Fruit fly (Drosophila melanogaster) whole organism, adult: ENCODE results near the gene HIP-R.
"Not testable (repeated sequence)": the region's sequence is repeated elsewhere in the genome, so short reads cannot be mapped to it uniquely, and the experiment has no call there.

ENCODE experiments used
- CG11617 ChIP-seq: fragments of 200-800 bp; sonication (Bioruptor generic); optimal IDR thresholded peaks from 2 replicates; lab custom pipeline; 2017; ENCODE audit warnings: mild to moderate bottlenecking, missing biosample characterization, missing genetic modification reagents, missing genetic modification characterization
- CG12768 ChIP-seq: fragments of 200-800 bp; sonication (Bioruptor generic); optimal IDR thresholded peaks from 2 replicates; lab custom pipeline; 2017; ENCODE audit warnings: missing biosample characterization, missing genetic modification characterization, mild to moderate bottlenecking, moderate library complexity, missing genetic modification reagents
- CG14711 ChIP-seq: fragments of 200-800 bp; sonication (Bioruptor generic); optimal IDR thresholded peaks from 2 replicates; lab custom pipeline; 2018; ENCODE audit warnings: missing biosample characterization, mild to moderate bottlenecking, missing genetic modification characterization, moderate library complexity
- CG1620 ChIP-seq: fragments of 200-800 bp; sonication (Bioruptor generic); optimal IDR thresholded peaks from 2 replicates; lab custom pipeline; 2016; ENCODE audit warnings: missing biosample characterization, missing genetic modification characterization
- CG5204 ChIP-seq: fragments of 200-800 bp; sonication (Bioruptor generic); optimal IDR thresholded peaks from 2 replicates; lab custom pipeline; 2016; ENCODE audit warnings: missing biosample characterization, missing genetic modification characterization
- CG7045 ChIP-seq: fragments of 200-800 bp; sonication (Bioruptor generic); optimal IDR thresholded peaks from 2 replicates; lab custom pipeline; 2017; ENCODE audit warnings: missing biosample characterization, mild to moderate bottlenecking, missing genetic modification characterization
- CG7101 ChIP-seq: fragments of 200-800 bp; sonication (Bioruptor generic); optimal IDR thresholded peaks from 2 replicates; lab custom pipeline; 2018; ENCODE audit warnings: missing biosample characterization, mild to moderate bottlenecking, missing genetic modification characterization, moderate library complexity
- Clk ChIP-seq: fragments of 200-800 bp; sonication (Bioruptor generic); optimal IDR thresholded peaks from 2 replicates; lab custom pipeline; 2017; ENCODE audit warnings: missing biosample characterization, missing genetic modification characterization
- Hr96 ChIP-seq: fragments of 200-800 bp; sonication (Bioruptor generic); optimal IDR thresholded peaks from 2 replicates; lab custom pipeline; 2016; ENCODE audit warnings: missing biosample characterization, missing genetic modification characterization
- Mnt ChIP-seq: fragments of 200-800 bp; sonication (Bioruptor generic); optimal IDR thresholded peaks from 2 replicates; lab custom pipeline; 2016; ENCODE audit warnings: missing biosample characterization, mild to moderate bottlenecking, missing genetic modification characterization
- kay ChIP-seq: fragments of 200-800 bp; sonication (Bioruptor generic); peaks from one replicate; lab custom pipeline; 2016; ENCODE audit warnings: missing biosample characterization, missing genetic modification characterization, borderline replicate concordance
- ovo ChIP-seq: fragments of 200-800 bp; sonication (Bioruptor generic); optimal IDR thresholded peaks from 2 replicates; lab custom pipeline; 2016; ENCODE audit warnings: missing biosample characterization, missing genetic modification characterization
- tj ChIP-seq: fragments of 200-800 bp; sonication (Bioruptor generic); optimal IDR thresholded peaks from 3 replicates; lab custom pipeline; 2017; ENCODE audit warnings: missing biosample characterization, mild to moderate bottlenecking, missing genetic modification characterization, moderate library complexity

DNA sequence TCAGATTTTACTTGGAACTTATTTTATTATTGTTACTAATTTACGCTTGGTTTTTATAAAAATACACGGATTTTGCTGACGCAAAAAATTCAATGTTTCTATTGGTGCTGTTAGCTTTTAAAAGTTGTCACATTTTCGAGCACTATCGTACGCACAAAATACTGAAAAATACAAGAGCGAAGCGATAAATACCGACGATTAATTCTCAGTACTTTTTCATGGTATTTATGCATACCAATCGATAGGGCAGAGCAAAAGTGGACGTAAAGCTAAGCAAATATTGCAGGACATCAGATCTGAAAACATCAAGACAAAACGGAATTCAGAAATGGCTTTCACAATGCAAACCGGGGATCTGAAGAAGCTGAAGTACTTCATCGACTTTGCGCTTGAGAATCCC is 9.2 kb downstream of the HIP-R start, which contains the start of gene HIP:
- TF ChIP-seq CG14711 (tag; lab: Kevin White, UChicago); kay; CG7045 (GFP tag; lab: Kevin White, UChicago); ovo (GFP tag; lab: Kevin White, UChicago); CG5204; CG1620 (GFP tag; lab: Kevin White, UChicago); Hr96; CG11617 (GFP tag; lab: Kevin White, UChicago); Clk (GFP tag; lab: Kevin White, UChicago); CG12768 (GFP tag; lab: Kevin White, UChicago); CG7101 (tag; lab: Kevin White, UChicago); tj; Mnt (GFP tag; lab: Kevin White, UChicago): not testable (repeated sequence)
